Worm (Caenorhabditis elegans) whole organism, young adult: ENCODE data around the gene pho-10.
A peak's percentile ranks its signal among the peaks of the same experiment; 100 is the strongest.

Experiments used
- F23B12.7 ChIP-seq: sonication (generic microtip); optimal IDR thresholded peaks from 2 replicates; lab custom pipeline; 2017; ENCODE audit warnings: missing genetic modification characterization, mild to moderate bottlenecking, missing compliant biosample characterization, antibody characterized with exemption, moderate library complexity; ENCODE audit not compliant: insufficient read depth
- F39B2.1 ChIP-seq: fragments of 200-800 bp; sonication (Bioruptor generic); IDR thresholded peaks from 2 replicates; pipeline ENCODE4 v1.3.6; 2022; ENCODE audit warnings: missing genetic modification reagents, missing genetic modification characterization, missing compliant biosample characterization
- F55B11.4 ChIP-seq: sonication (generic microtip); optimal IDR thresholded peaks from 2 replicates; lab custom pipeline; 2016; ENCODE audit warnings: missing compliant biosample characterization, missing genetic modification characterization, borderline replicate concordance; ENCODE audit not compliant: insufficient read depth
- Y53F4B.3 ChIP-seq: fragments of 200-800 bp; sonication (Bioruptor generic); IDR thresholded peaks from 2 replicates; pipeline ENCODE4 v1.3.6; 2022; ENCODE audit warnings: missing genetic modification reagents, missing genetic modification characterization, missing compliant biosample characterization
- Y95B8A.8 ChIP-seq: fragments of 200-800 bp; sonication (Bioruptor generic); IDR thresholded peaks from 2 replicates; pipeline ENCODE4 v1.3.6; 2022; ENCODE audit warnings: missing genetic modification reagents, missing genetic modification characterization, missing compliant biosample characterization
- aptf-2 ChIP-seq: fragments of 200-800 bp; sonication (Bioruptor generic); conservative IDR thresholded peaks from 2 replicates; pipeline ENCODE4 v1.3.6; 2022; ENCODE audit warnings: missing genetic modification reagents, missing genetic modification characterization, missing compliant biosample characterization
- atf-7 ChIP-seq: sonication (generic microtip); optimal IDR thresholded peaks from 2 replicates; lab custom pipeline; 2017; ENCODE audit warnings: mild to moderate bottlenecking, missing genetic modification characterization, missing compliant biosample characterization
- attf-3 ChIP-seq: fragments of 200-800 bp; sonication (Bioruptor generic); conservative IDR thresholded peaks from 2 replicates; pipeline ENCODE4 v1.3.6; 2022; ENCODE audit warnings: missing genetic modification reagents, missing genetic modification characterization, missing compliant biosample characterization
- attf-6 ChIP-seq: fragments of 200-800 bp; sonication (Bioruptor generic); IDR thresholded peaks from 2 replicates; pipeline ENCODE4 v1.3.6; 2022; ENCODE audit warnings: missing genetic modification reagents, missing genetic modification characterization, missing compliant biosample characterization
- bed-2 ChIP-seq: fragments of 200-800 bp; sonication (Bioruptor generic); IDR thresholded peaks from 2 replicates; pipeline ENCODE4 v1.3.6; 2022; ENCODE audit warnings: missing genetic modification reagents, missing genetic modification characterization, missing compliant biosample characterization
- ccch-3 ChIP-seq: fragments of 200-800 bp; sonication (Bioruptor generic); optimal IDR thresholded peaks from 2 replicates; lab custom pipeline; 2018; ENCODE audit warnings: mild to moderate bottlenecking, missing genetic modification characterization, missing compliant biosample characterization
- cebp-2 ChIP-seq: fragments of 200-800 bp; sonication (Bioruptor generic); IDR thresholded peaks from 2 replicates; pipeline ENCODE4 v1.3.6; 2022; ENCODE audit warnings: missing genetic modification characterization, missing compliant biosample characterization
- dox-1 ChIP-seq: fragments of 200-800 bp; sonication (Bioruptor generic); IDR thresholded peaks from 2 replicates; pipeline ENCODE4 v1.3.6; 2022; ENCODE audit warnings: missing genetic modification reagents, missing genetic modification characterization, missing compliant biosample characterization
- efl-1 ChIP-seq: fragments of 150-350 bp; optimal IDR thresholded peaks from 2 replicates; lab custom pipeline; 2014; ENCODE audit warnings: missing biosample characterization, missing genetic modification reagents, missing genetic modification characterization
- egl-44 ChIP-seq: fragments of 200-800 bp; sonication (Bioruptor generic); IDR thresholded peaks from 2 replicates; pipeline ENCODE4 v1.3.6; 2022; ENCODE audit warnings: missing genetic modification reagents, missing genetic modification characterization, missing compliant biosample characterization
- ets-4 ChIP-seq: fragments of 200-800 bp; sonication (Bioruptor generic); optimal IDR thresholded peaks from 2 replicates; lab custom pipeline; 2018; ENCODE audit warnings: mild to moderate bottlenecking, missing genetic modification characterization, missing compliant biosample characterization
- gei-17 ChIP-seq: fragments of 200-800 bp; sonication (Bioruptor generic); optimal IDR thresholded peaks from 2 replicates; lab custom pipeline; 2018; ENCODE audit warnings: mild to moderate bottlenecking, missing genetic modification characterization, missing compliant biosample characterization
- him-1 ChIP-seq: sonication (generic microtip); optimal IDR thresholded peaks from 2 replicates; lab custom pipeline; 2016; ENCODE audit warnings: missing genotype, missing genetic modification reagents, missing genetic modification characterization, missing compliant biosample characterization
- hmg-1.2 ChIP-seq: fragments of 200-800 bp; sonication (Bioruptor generic); IDR thresholded peaks from 2 replicates; pipeline ENCODE4 v1.3.6; 2022; ENCODE audit warnings: missing genetic modification reagents, missing genetic modification characterization, missing compliant biosample characterization
- hrde-1 ChIP-seq: sonication (generic microtip); optimal IDR thresholded peaks from 2 replicates; lab custom pipeline; 2016; ENCODE audit warnings: missing genetic modification characterization, mild to moderate bottlenecking, missing compliant biosample characterization, moderate library complexity, missing genotype, missing genetic modification reagents, borderline replicate concordance
- lag-1 ChIP-seq: fragments of 200-800 bp; sonication (Bioruptor generic); IDR thresholded peaks from 2 replicates; pipeline ENCODE4 v1.3.6; 2022; ENCODE audit warnings: missing genetic modification reagents, missing genetic modification characterization, missing compliant biosample characterization
- lin-35 ChIP-seq, 3 experiments: fragments of 150-350 bp in 2 of 3; sonication (generic microtip) in 1 of 3; optimal IDR thresholded peaks; 2 replicates each; lab custom pipeline; 2014 to 2018; ENCODE audit warnings: missing biosample characterization in 3 of 3, missing genetic modification characterization in 3 of 3, missing genetic modification reagents in 3 of 3
- lsl-1 ChIP-seq: fragments of 200-800 bp; sonication (Bioruptor generic); optimal IDR thresholded peaks from 2 replicates; lab custom pipeline; 2018; ENCODE audit warnings: mild to moderate bottlenecking, missing genetic modification characterization, moderate library complexity, missing compliant biosample characterization
- madf-3 ChIP-seq: fragments of 200-800 bp; sonication (Bioruptor generic); IDR thresholded peaks from 2 replicates; pipeline ENCODE4 v1.3.6; 2022; ENCODE audit warnings: missing genetic modification reagents, missing genetic modification characterization, missing compliant biosample characterization
- mes-4 ChIP-seq: sonication (generic microtip); optimal IDR thresholded peaks from 2 replicates; lab custom pipeline; 2016; ENCODE audit warnings: missing genotype, missing genetic modification characterization, missing compliant biosample characterization
- nfya-2 ChIP-seq: fragments of 200-800 bp; sonication (Bioruptor generic); IDR thresholded peaks from 2 replicates; pipeline ENCODE4 v1.3.6; 2022; ENCODE audit warnings: missing genetic modification reagents, missing genetic modification characterization, missing compliant biosample characterization
- nhr-80 ChIP-seq: sonication (generic microtip); optimal IDR thresholded peaks from 2 replicates; lab custom pipeline; 2016; ENCODE audit warnings: missing genetic modification characterization, missing compliant biosample characterization
- nhr-90 ChIP-seq: sonication (generic microtip); optimal IDR thresholded peaks from 2 replicates; lab custom pipeline; 2016; ENCODE audit warnings: missing genotype, mild to moderate bottlenecking, missing genetic modification characterization, missing compliant biosample characterization
- rcor-1 ChIP-seq: fragments of 200-800 bp; sonication (Bioruptor generic); IDR thresholded peaks from 2 replicates; pipeline ENCODE4 v1.3.6; 2022; ENCODE audit warnings: missing genetic modification reagents, missing genetic modification characterization, missing compliant biosample characterization
- sptf-2 ChIP-seq: fragments of 200-800 bp; sonication (Bioruptor generic); optimal IDR thresholded peaks from 2 replicates; lab custom pipeline; 2018; ENCODE audit warnings: mild to moderate bottlenecking, missing genetic modification characterization, missing compliant biosample characterization
- tlf-1 ChIP-seq: fragments of 200-800 bp; sonication (Bioruptor generic); optimal IDR thresholded peaks from 2 replicates; lab custom pipeline; 2018; ENCODE audit warnings: mild to moderate bottlenecking, missing genetic modification characterization, missing compliant biosample characterization
- zfh-2 ChIP-seq: fragments of 200-800 bp; sonication (Bioruptor generic); conservative IDR thresholded peaks from 2 replicates; pipeline ENCODE4 v1.3.6; 2022; ENCODE audit warnings: missing genetic modification reagents, missing genetic modification characterization, missing compliant biosample characterization
- ztf-25 ChIP-seq: fragments of 200-800 bp; sonication (Bioruptor generic); IDR thresholded peaks from 2 replicates; pipeline ENCODE4 v1.3.6; 2022; ENCODE audit warnings: missing genetic modification reagents, missing genetic modification characterization, missing compliant biosample characterization

Gene pho-10

ce11 chrII:9963808-9964207 lies 43.4 kb upstream of the pho-10 start:
- no peak for TF ChIP-seq lin-35 (GFP tag; optimal IDR thresholded peaks at IDR 0.05; lab: Kevin White, UChicago)
- no peak for TF ChIP-seq Y95B8A.8 (GFP tag; lab: Robert Waterston, UW)
- TF ChIP-seq aptf-2 (GFP tag; lab: Robert Waterston, UW), result no peak
- TF ChIP-seq tlf-1 (GFP tag; lab: Kevin White, UChicago), result no peak
- TF ChIP-seq lsl-1 (GFP tag; lab: Kevin White, UChicago), result no peak
- no peak for TF ChIP-seq hmg-1.2 (GFP tag; lab: Robert Waterston, UW)
- TF ChIP-seq nhr-80 (tag; lab: Kevin White, UChicago), result peak; percentile 65
- TF ChIP-seq dox-1, result 0 out of 2 replicates have a peak, but pooled peaks have one; percentile 2

- TF ChIP-seq attf-3 (GFP tag; lab: Robert Waterston, UW), result no peak
- TF ChIP-seq zfh-2, result 0 out of 2 replicates have a peak, but pooled peaks have one; percentile 20
- TF ChIP-seq F39B2.1 (GFP tag; lab: Robert Waterston, UW), result no peak
- TF ChIP-seq ztf-25, result no peak
- no peak for TF ChIP-seq egl-44 (GFP tag; lab: Robert Waterston, UW)
- no peak for TF ChIP-seq ets-4
- no peak for TF ChIP-seq atf-7
- TF ChIP-seq cebp-2 (GFP tag; lab: Robert Waterston, UW), result no peak
- no peak for TF ChIP-seq attf-6 (GFP tag; lab: Robert Waterston, UW)
- TF ChIP-seq, all 124 proteins: peak for 1
Observed at ce11 chrII:9960127-9960526, 39.8 kb upstream of the pho-10 start.

ce11 chrII:9956116-9956515 lies 35.7 kb upstream of the pho-10 start:
- no peak for TF ChIP-seq efl-1 (GFP tag; lab: Kevin White, UChicago)
- TF ChIP-seq egl-44 (GFP tag; lab: Robert Waterston, UW), result no peak
- no peak for TF ChIP-seq bed-2
- TF ChIP-seq sptf-2 (GFP tag; lab: Kevin White, UChicago), result no peak
- no peak for TF ChIP-seq nfya-2 (GFP tag; lab: Robert Waterston, UW)
- no peak for TF ChIP-seq F23B12.7
- no peak for TF ChIP-seq dox-1
- no peak for TF ChIP-seq lag-1
- TF ChIP-seq F55B11.4 (tag; lab: Kevin White, UChicago), result no peak

ce11 chrII:9954885-9955284 lies 34.5 kb upstream of the pho-10 start, which contains the start of gene egl-43:
TSS of gene egl-43 (plus strand) at chrII:9955185.
- TF ChIP-seq rcor-1 (GFP tag; lab: Robert Waterston, UW), result no peak
- TF ChIP-seq ccch-3 (GFP tag; lab: Kevin White, UChicago), result no peak
- TF ChIP-seq lag-1, result no peak
- TF ChIP-seq mes-4 (tag; lab: Kevin White, UChicago), result no peak
- no peak for TF ChIP-seq nfya-2 (GFP tag; lab: Robert Waterston, UW)
- TF ChIP-seq him-1 (tag; lab: Kevin White, UChicago), result no peak
- no peak for TF ChIP-seq Y53F4B.3
- TF ChIP-seq attf-6 (GFP tag; lab: Robert Waterston, UW), result no peak
- TF ChIP-seq tlf-1 (GFP tag; lab: Kevin White, UChicago), result no peak
- TF ChIP-seq gei-17 (GFP tag; lab: Kevin White, UChicago), result no peak
- no peak for TF ChIP-seq nhr-90 (tag; lab: Kevin White, UChicago)
- TF ChIP-seq madf-3 (GFP tag; lab: Robert Waterston, UW), result no peak
- no peak for TF ChIP-seq hrde-1 (tag; lab: Kevin White, UChicago)
